Worm (Caenorhabditis elegans): Measurements from ENCODE around the gene F02D10.3.

Gene F02D10.3

DNA sequence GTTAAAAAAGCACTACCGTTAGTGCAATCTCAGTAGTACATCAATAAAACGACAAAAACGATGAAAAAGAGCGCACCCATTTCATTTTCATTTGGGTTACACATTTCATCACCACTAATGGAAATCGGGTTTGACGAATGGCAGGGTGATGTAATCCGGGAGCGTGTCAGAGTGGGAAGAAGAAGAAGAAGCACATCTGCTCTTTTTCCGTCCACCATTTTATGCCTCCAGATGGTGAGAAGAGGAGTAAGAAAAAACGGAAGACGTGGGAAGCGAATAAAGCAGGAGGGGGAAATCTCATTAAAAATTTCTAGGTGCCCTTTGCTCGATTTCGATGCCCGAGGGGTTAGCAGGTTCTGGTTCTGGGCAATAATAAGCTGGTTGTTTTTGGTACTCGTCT is 43.6 kb upstream of the F02D10.3 start:
- no peak for TF ChIP-seq nhr-27 (tag; optimal IDR thresholded peaks at IDR 0.05)
- no peak for TF ChIP-seq egrh-3 (GFP tag; IDR thresholded peaks at IDR 0.05)
- no peak for TF ChIP-seq snpc-1.1 (tag; optimal IDR thresholded peaks at IDR 0.05; ENCODE audit: insufficient read depth)
- no peak for TF ChIP-seq F52B5.7 (tag; optimal IDR thresholded peaks at IDR 0.05)
- TF ChIP-seq ccch-3 (GFP tag; optimal IDR thresholded peaks at IDR 0.05) = no peak

DNA sequence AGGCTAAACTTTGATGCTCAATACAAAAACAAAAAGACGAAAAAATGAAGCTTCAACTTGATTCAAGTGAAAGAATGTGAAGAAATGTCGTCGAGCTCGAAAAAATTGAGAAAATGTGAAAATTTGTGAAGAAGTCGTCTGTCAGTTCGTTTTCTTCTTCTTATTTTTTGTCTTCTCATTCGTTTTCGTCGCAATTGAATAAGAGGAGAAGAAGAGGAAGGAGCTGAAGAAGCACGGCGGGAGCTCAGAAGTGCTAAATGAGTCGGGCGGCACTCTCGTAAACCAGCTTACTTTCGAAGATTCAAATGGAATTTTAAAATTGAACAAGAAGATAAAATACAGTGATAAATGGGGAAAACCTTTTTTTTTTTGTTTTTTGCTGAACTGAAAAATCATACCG is 42.8 kb upstream of the F02D10.3 start:
- TF ChIP-seq F22D6.2 (tag; optimal IDR thresholded peaks at IDR 0.05) (no peak), die-1 (tag; optimal IDR thresholded peaks at IDR 0.05) (no peak), F39B2.1 (GFP tag; IDR thresholded peaks at IDR 0.05) (no peak), lsy-27 (tag; optimal IDR thresholded peaks at IDR 0.05; ENCODE audit: borderline replicate concordance, insufficient read depth) (no peak), pha-4 (tag; optimal IDR thresholded peaks at IDR 0.05) (no peak), let-526 (GFP tag; IDR thresholded peaks at IDR 0.05) (no peak), nfyb-1 (GFP tag; IDR thresholded peaks at IDR 0.05) (no peak), lin-35 (GFP tag; optimal IDR thresholded peaks at IDR 0.05) (no peak), snpc-3.4 (tag; optimal IDR thresholded peaks at IDR 0.05) (no peak), B0261.1 (tag; optimal IDR thresholded peaks at IDR 0.05) (no peak), snpc-1.1 (tag; optimal IDR thresholded peaks at IDR 0.05; ENCODE audit: insufficient read depth) (no peak)

DNA sequence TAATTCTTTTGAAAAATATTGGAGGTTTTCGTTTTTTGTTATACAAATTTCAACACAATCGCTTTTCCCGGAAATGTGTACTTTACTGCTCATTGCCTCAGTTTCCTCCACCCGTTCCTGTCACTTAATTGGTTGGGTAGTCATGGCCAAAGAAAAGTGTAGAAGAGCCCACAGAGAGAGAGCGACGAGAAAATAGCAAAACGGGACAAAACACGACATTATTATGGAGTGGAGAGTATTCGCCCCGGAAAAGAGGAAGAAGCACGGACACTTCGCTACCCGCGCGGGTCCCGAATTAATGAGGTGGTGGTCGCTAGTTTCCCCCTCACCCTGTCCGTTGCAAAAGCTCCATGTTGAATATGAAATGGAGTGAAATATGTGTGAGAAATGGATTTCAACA is 41.4 kb upstream of the F02D10.3 start:
- TF ChIP-seq ztf-6 (GFP tag; IDR thresholded peaks at IDR 0.05) (no peak), F55B11.4 (tag; optimal IDR thresholded peaks at IDR 0.05; ENCODE audit: borderline replicate concordance, insufficient read depth) (no peak), mel-28 (tag; optimal IDR thresholded peaks at IDR 0.05; ENCODE audit: borderline replicate concordance) (no peak), zfh-2 (GFP tag; conservative IDR thresholded peaks at IDR 0.05) (peak; percentile 41; the same call in 1 of the 2 replicates), attf-3 (GFP tag; conservative IDR thresholded peaks at IDR 0.05) (0 out of 2 replicates have a peak, but pooled peaks have one; percentile 12), ztf-3 (GFP tag; optimal IDR thresholded peaks at IDR 0.05) (no peak)

DNA sequence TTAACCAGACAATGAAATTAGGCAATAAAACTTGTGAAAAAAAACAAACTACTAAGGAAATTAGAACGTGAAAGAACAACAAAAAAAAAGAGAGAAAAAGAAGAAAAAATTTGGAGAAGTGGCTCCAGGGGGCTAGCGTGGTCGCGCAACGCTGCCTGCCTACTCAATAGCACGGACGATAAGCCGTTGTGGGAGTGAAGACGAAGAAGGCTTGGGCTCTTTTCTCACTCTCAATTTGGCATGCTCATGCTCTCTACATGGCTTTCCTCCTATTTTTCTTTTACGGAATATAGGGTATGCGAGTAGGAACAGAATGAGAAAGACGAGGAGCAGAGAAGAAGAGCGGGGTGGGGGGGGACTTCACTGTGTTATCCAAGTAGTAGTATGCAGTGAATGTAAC is 39.9 kb upstream of the F02D10.3 start:
- TF ChIP-seq hlh-12 (tag; optimal IDR thresholded peaks at IDR 0.05) = no peak
- peak; percentile 32 for TF ChIP-seq K12H6.12 (tag; optimal IDR thresholded peaks at IDR 0.05)
- TF ChIP-seq F23B12.7 (tag; optimal IDR thresholded peaks at IDR 0.05; ENCODE audit: insufficient read depth) = no peak
- no peak for TF ChIP-seq snpc-1.1 (tag; optimal IDR thresholded peaks at IDR 0.05; ENCODE audit: insufficient read depth)
- TF ChIP-seq ama-1 (optimal IDR thresholded peaks at IDR 0.05) = no peak
- no peak for TF ChIP-seq ama-1 (GFP tag; optimal IDR thresholded peaks at IDR 0.05)
- peak; percentile 36; the same call in 1 of the 2 replicates for TF ChIP-seq hmg-1.2 (GFP tag; IDR thresholded peaks at IDR 0.05)
- peak; percentile 46; the same call in 1 of the 2 replicates for TF ChIP-seq zfh-2 (GFP tag; conservative IDR thresholded peaks at IDR 0.05)
- no peak for TF ChIP-seq F37B4.10 (GFP tag; IDR thresholded peaks at IDR 0.05)
- no peak for TF ChIP-seq rcor-1 (GFP tag; IDR thresholded peaks at IDR 0.05)
- peak in 1 of 3 experiments; percentile 45 for TF ChIP-seq lin-35 (GFP tag; optimal IDR thresholded peaks at IDR 0.05)
- TF ChIP-seq tbp1 (GFP tag; optimal IDR thresholded peaks at IDR 0.05) = no peak
- no peak for TF ChIP-seq K11D2.4 (GFP tag; IDR thresholded peaks at IDR 0.05)

DNA sequence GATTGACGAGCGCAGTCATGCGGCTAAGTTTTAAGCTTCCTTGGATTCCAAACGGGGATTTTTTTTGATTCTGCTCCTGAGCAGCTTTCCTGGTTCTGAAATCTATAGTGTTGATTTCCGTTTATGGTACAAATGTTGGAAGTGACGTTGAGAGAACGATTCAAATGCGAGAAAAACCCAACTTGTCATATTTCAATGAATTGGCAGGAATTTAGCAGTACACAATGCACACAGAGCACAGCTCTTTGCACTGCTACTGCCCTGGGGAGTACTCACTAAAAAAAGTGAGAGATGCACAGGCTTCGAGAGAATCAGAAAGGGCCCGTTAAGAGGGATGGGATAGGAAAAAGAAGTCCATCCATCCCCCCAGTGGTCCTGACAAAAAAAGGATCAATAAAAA is 38.1 kb upstream of the F02D10.3 start, which contains the start of gene sad-1:
sad-1 (minus strand) TSS at position 101 of the 400 bp plus-strand sequence.
- TF ChIP-seq attf-6 (GFP tag; IDR thresholded peaks at IDR 0.05) (no peak), Y79H2A.3 (GFP tag; conservative IDR thresholded peaks at IDR 0.05) (no peak), zfh-2 (GFP tag; conservative IDR thresholded peaks at IDR 0.05) (no peak), let-526 (GFP tag; IDR thresholded peaks at IDR 0.05) (no peak), pbrm-1 (GFP tag; IDR thresholded peaks at IDR 0.05) (no peak), atf-7 (tag; optimal IDR thresholded peaks at IDR 0.05) (no peak), B0019.2 (GFP tag; conservative IDR thresholded peaks at IDR 0.05) (no peak)
